Worm (Caenorhabditis elegans) whole organism, L3 larva: ENCODE results near the gene lrpc-1.

Source experiments
- ama-1 ChIP-seq: fragments of 150-350 bp; optimal IDR thresholded peaks from 2 replicates; lab custom pipeline; 2018
- ceh-82 ChIP-seq: fragments of 150-350 bp; optimal IDR thresholded peaks from 2 replicates; lab custom pipeline; 2014; ENCODE audit warnings: missing biosample characterization, missing genetic modification characterization
- fkh-10 ChIP-seq: sonication (generic microtip); optimal IDR thresholded peaks from 2 replicates; lab custom pipeline; 2017; ENCODE audit warnings: missing biosample characterization, missing genetic modification reagents, missing genetic modification characterization
- fkh-2 ChIP-seq: fragments of 150-350 bp; optimal IDR thresholded peaks from 2 replicates; lab custom pipeline; 2014; ENCODE audit warnings: missing biosample characterization, missing genetic modification reagents, missing genetic modification characterization
- nhr-11 ChIP-seq: fragments of 150-350 bp; optimal IDR thresholded peaks from 2 replicates; lab custom pipeline; 2014; ENCODE audit warnings: missing biosample characterization, missing genetic modification characterization
- nhr-12 ChIP-seq: fragments of 150-350 bp; optimal IDR thresholded peaks from 2 replicates; lab custom pipeline; 2014; ENCODE audit warnings: missing biosample characterization, missing genetic modification characterization
- nhr-76 ChIP-seq: fragments of 150-350 bp; sonication (generic microtip); optimal IDR thresholded peaks from 5 replicates; lab custom pipeline; 2014; ENCODE audit warnings: missing biosample characterization, missing genetic modification characterization
- nhr-77 ChIP-seq: fragments of 150-350 bp; optimal IDR thresholded peaks from 2 replicates; lab custom pipeline; 2014; ENCODE audit warnings: missing biosample characterization, missing genetic modification characterization
- pqm-1 ChIP-seq: fragments of 150-350 bp; optimal IDR thresholded peaks from 2 replicates; lab custom pipeline; 2017; ENCODE audit warnings: missing biosample characterization, missing genetic modification characterization, inconsistent platforms
- unc-62 ChIP-seq: fragments of 150-350 bp; sonication (generic microtip); optimal IDR thresholded peaks from 4 replicates; lab custom pipeline; 2014; ENCODE audit warnings: missing biosample characterization, missing genetic modification reagents, missing genetic modification characterization

DNA sequence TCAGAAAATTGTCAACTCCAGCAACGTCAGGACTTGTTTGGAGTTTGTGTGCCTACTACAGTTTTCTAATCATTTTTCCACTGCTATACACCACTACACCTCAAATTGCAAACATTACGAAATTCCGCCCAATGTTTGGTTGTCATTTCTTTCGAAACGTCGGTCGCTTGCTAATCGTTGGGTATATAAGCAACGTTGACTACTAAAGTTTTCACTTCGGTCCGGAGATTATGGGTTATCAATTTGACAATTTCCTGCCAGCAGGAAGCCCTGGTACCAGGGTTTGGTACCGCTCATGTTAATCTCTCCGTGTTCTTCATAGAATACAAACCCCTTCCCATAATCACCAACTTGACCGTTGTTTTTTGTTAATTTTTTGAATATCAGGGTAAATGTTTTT lies 37.0 kb downstream of the lrpc-1 start:
- TF ChIP-seq ama-1 (peak; percentile 30), fkh-2 (tag; lab: Kevin White, UChicago) (no peak), nhr-11 (no peak), nhr-77 (peak; percentile 16), nhr-76 (tag; lab: Kevin White, UChicago) (no peak), nhr-12 (tag; lab: Kevin White, UChicago) (no peak), ceh-82 (peak; percentile 2), unc-62 (GFP tag; lab: Kevin White, UChicago) (no peak), fkh-10 (GFP tag; lab: Kevin White, UChicago) (no peak), pqm-1 (tag; lab: Kevin White, UChicago) (peak; percentile 53)
